Fruit fly (Drosophila melanogaster) whole organism, pupa: ENCODE measurements around the gene grsm.

Source experiments
- CG10348 ChIP-seq: fragments of 200-800 bp; sonication (Bioruptor generic); IDR thresholded peaks from 2 replicates; pipeline ENCODE4 v1.3.6; 2022; ENCODE audit warnings: missing biosample characterization, missing genetic modification characterization
- CG12605 ChIP-seq: fragments of 200-800 bp; sonication (Bioruptor generic); IDR thresholded peaks from 2 replicates; pipeline ENCODE4 v1.3.6; 2022; ENCODE audit warnings: missing biosample characterization, missing genetic modification characterization
- CG13204 ChIP-seq: fragments of 200-800 bp; sonication (Bioruptor generic); optimal IDR thresholded peaks from 2 replicates; lab custom pipeline; 2018; ENCODE audit warnings: missing biosample characterization, mild to moderate bottlenecking, missing genetic modification characterization, moderate library complexity
- CG14655 ChIP-seq: fragments of 200-800 bp; sonication (Bioruptor generic); optimal IDR thresholded peaks from 3 replicates; lab custom pipeline; 2017; ENCODE audit warnings: mild to moderate bottlenecking, missing biosample characterization, missing genetic modification reagents, missing genetic modification characterization
- CG15710 ChIP-seq: fragments of 200-800 bp; sonication (Bioruptor generic); optimal IDR thresholded peaks from 2 replicates; lab custom pipeline; 2018; ENCODE audit warnings: missing biosample characterization, mild to moderate bottlenecking, missing genetic modification characterization, moderate library complexity
- CG17806 ChIP-seq: fragments of 200-800 bp; sonication (Bioruptor generic); optimal IDR thresholded peaks from 2 replicates; lab custom pipeline; 2018; ENCODE audit warnings: missing biosample characterization, mild to moderate bottlenecking, missing genetic modification characterization, moderate library complexity
- CG32121 ChIP-seq: fragments of 200-800 bp; sonication (Bioruptor generic); IDR thresholded peaks from 2 replicates; pipeline ENCODE4 v1.3.6; 2022; ENCODE audit warnings: missing biosample characterization, missing genetic modification characterization
- CG34367 ChIP-seq: fragments of 200-800 bp; sonication (Bioruptor generic); optimal IDR thresholded peaks from 2 replicates; lab custom pipeline; 2018; ENCODE audit warnings: missing biosample characterization, mild to moderate bottlenecking, missing genetic modification characterization
- CG4496 ChIP-seq: fragments of 200-800 bp; sonication (Bioruptor generic); IDR thresholded peaks from 3 replicates; pipeline ENCODE4 v1.3.6; 2022; ENCODE audit warnings: missing biosample characterization, missing genetic modification characterization
- CG8159 ChIP-seq: fragments of 200-800 bp; sonication (Bioruptor generic); optimal IDR thresholded peaks from 3 replicates; lab custom pipeline; 2018; ENCODE audit warnings: missing biosample characterization, mild to moderate bottlenecking, missing genetic modification characterization, moderate library complexity
- CG8301 ChIP-seq: fragments of 200-800 bp; sonication (Bioruptor generic); optimal IDR thresholded peaks from 2 replicates; lab custom pipeline; 2018; ENCODE audit warnings: missing biosample characterization, mild to moderate bottlenecking, missing genetic modification characterization
- CG9948 ChIP-seq: fragments of 200-800 bp; sonication (Bioruptor generic); optimal IDR thresholded peaks from 2 replicates; lab custom pipeline; 2018; ENCODE audit warnings: missing biosample characterization, mild to moderate bottlenecking, missing genetic modification characterization, moderate library complexity
- D1 ChIP-seq: fragments of 200-800 bp; sonication (Bioruptor generic); optimal IDR thresholded peaks from 2 replicates; lab custom pipeline; 2018; ENCODE audit warnings: missing biosample characterization, mild to moderate bottlenecking, missing genetic modification characterization, moderate library complexity
- EcR ChIP-seq: fragments of 200-800 bp; sonication (Bioruptor generic); optimal IDR thresholded peaks from 3 replicates; lab custom pipeline; 2019; ENCODE audit warnings: missing biosample characterization, missing genetic modification characterization, mild to moderate bottlenecking, moderate library complexity, missing genetic modification reagents
- Ets98B ChIP-seq: fragments of 200-800 bp; sonication (Bioruptor generic); IDR thresholded peaks from 2 replicates; pipeline ENCODE4 v1.3.6; 2022; ENCODE audit warnings: missing biosample characterization, missing genetic modification characterization
- Pif1A ChIP-seq: fragments of 200-800 bp; sonication (Bioruptor generic); optimal IDR thresholded peaks from 3 replicates; lab custom pipeline; 2016; ENCODE audit warnings: missing biosample characterization, missing genetic modification characterization
- Pif1B ChIP-seq: fragments of 200-800 bp; sonication (Bioruptor generic); optimal IDR thresholded peaks from 3 replicates; lab custom pipeline; 2016; ENCODE audit warnings: missing biosample characterization, missing genetic modification characterization
- Snoo ChIP-seq: fragments of 200-800 bp; sonication (Bioruptor generic); optimal IDR thresholded peaks from 3 replicates; lab custom pipeline; 2017; ENCODE audit warnings: missing biosample characterization, mild to moderate bottlenecking, missing genetic modification characterization, inconsistent platforms
- fd96Ca ChIP-seq: fragments of 200-800 bp; sonication (Bioruptor generic); IDR thresholded peaks from 3 replicates; pipeline ENCODE4 v1.3.6; 2022; ENCODE audit warnings: missing biosample characterization, missing genetic modification characterization
- gl ChIP-seq: fragments of 200-800 bp; sonication (Bioruptor generic); optimal IDR thresholded peaks from 2 replicates; lab custom pipeline; 2018; ENCODE audit warnings: missing biosample characterization, mild to moderate bottlenecking, missing genetic modification characterization
- rn ChIP-seq: fragments of 200-800 bp; sonication (Bioruptor generic); IDR thresholded peaks from 2 replicates; pipeline ENCODE4 v1.3.6; 2022; ENCODE audit warnings: missing biosample characterization, missing genetic modification characterization

The grsm gene

dm6 chr3R:12982982-12983633, 15.6 kb upstream of the grsm start:
- TF ChIP-seq CG8159 (tag; lab: Kevin White, UChicago) (no peak), CG12605 (peak; percentile 49; the same call in 1 of the 2 replicates)

dm6 chr3R:12982167-12982981, 14.9 kb upstream of the grsm start:
- TF ChIP-seq CG12605 (peak; percentile 64), CG15710 (tag; lab: Kevin White, UChicago) (peak; percentile 67), CG17806 (tag; lab: Kevin White, UChicago) (peak; percentile 63), Snoo (peak; percentile 51), D1 (tag; lab: Kevin White, UChicago) (peak; percentile 74), CG8301 (tag; lab: Kevin White, UChicago) (peak; percentile 69), rn (peak; percentile 27; the same call in 1 of the 2 replicates), CG8159 (tag; lab: Kevin White, UChicago) (peak; percentile 69), CG34367 (tag; lab: Kevin White, UChicago) (peak; percentile 64), CG14655 (GFP tag; lab: Kevin White, UChicago) (no peak), CG13204 (no peak), EcR (GFP tag; lab: Kevin White, UChicago) (peak; percentile 84), fd96Ca (GFP tag; lab: Robert Waterston, UW) (peak; percentile 59; the same call in 1 of the 3 replicates), CG9948 (peak; percentile 56), CG10348 (peak; percentile 13; the same call in 1 of the 2 replicates), gl (tag; lab: Kevin White, UChicago) (peak; percentile 52), Ets98B (GFP tag; lab: Robert Waterston, UW) (peak; percentile 75), CG4496 (GFP tag; lab: Robert Waterston, UW) (peak; percentile 79), CG32121 (GFP tag; lab: Robert Waterston, UW) (peak; percentile 74), Pif1A (GFP tag; lab: Kevin White, UChicago) (peak; percentile 29), Pif1B (GFP tag; lab: Kevin White, UChicago) (peak; percentile 67)

dm6 chr3R:12981334-12982166, 14.0 kb upstream of the grsm start:
- peak; percentile 76 for TF ChIP-seq CG8301 (tag; lab: Kevin White, UChicago)
- no peak for TF ChIP-seq D1 (tag; lab: Kevin White, UChicago)
- TF ChIP-seq EcR (GFP tag; lab: Kevin White, UChicago): peak; percentile 91
- TF ChIP-seq CG34367 (tag; lab: Kevin White, UChicago): peak; percentile 65
- TF ChIP-seq CG17806 (tag; lab: Kevin White, UChicago): peak; percentile 73
- TF ChIP-seq CG10348: no peak
- TF ChIP-seq CG32121 (GFP tag; lab: Robert Waterston, UW): peak; percentile 75
- TF ChIP-seq Ets98B (GFP tag; lab: Robert Waterston, UW): peak; percentile 29
- peak; percentile 36 for TF ChIP-seq CG13204
- peak; percentile 72 for TF ChIP-seq CG15710 (tag; lab: Kevin White, UChicago)
- no peak for TF ChIP-seq gl (tag; lab: Kevin White, UChicago)
- peak; percentile 66 for TF ChIP-seq Snoo
- peak; percentile 87 for TF ChIP-seq CG8159 (tag; lab: Kevin White, UChicago)
- TF ChIP-seq CG4496 (GFP tag; lab: Robert Waterston, UW): peak; percentile 73; the same call in 2 of the 3 replicates
- 0 out of 2 replicates have a peak, but pooled peaks have one; percentile 17 for TF ChIP-seq rn
- TF ChIP-seq Pif1B (GFP tag; lab: Kevin White, UChicago): peak; percentile 46
- TF ChIP-seq CG14655 (GFP tag; lab: Kevin White, UChicago): peak; percentile 86
- TF ChIP-seq CG12605: peak; percentile 54; the same call in 1 of the 2 replicates
- peak; percentile 43; the same call in 1 of the 3 replicates for TF ChIP-seq fd96Ca (GFP tag; lab: Robert Waterston, UW)
- peak; percentile 76 for TF ChIP-seq CG9948
- peak; percentile 80 for TF ChIP-seq Pif1A (GFP tag; lab: Kevin White, UChicago)
- TF ChIP-seq, all 21 proteins: peak for 18

dm6 chr3R:12980628-12981219, 13.2 kb upstream of the grsm start, which contains the start of gene Paip2:
Gene Paip2 (plus strand): TSS chr3R:12980792.
- TF ChIP-seq CG8159 (tag; lab: Kevin White, UChicago) (no peak), CG4496 (GFP tag; lab: Robert Waterston, UW) (0 out of 3 replicates have a peak, but pooled peaks have one; percentile 28), rn (no peak), CG14655 (GFP tag; lab: Kevin White, UChicago) (no peak), D1 (tag; lab: Kevin White, UChicago) (no peak), CG13204 (no peak)
- TF ChIP-seq, all 21 proteins: peak for 1
